Fruit fly (Drosophila melanogaster): Measurements from ENCODE around the gene CG6574.

- no peak for TF ChIP-seq usp (GFP tag; optimal IDR thresholded peaks at IDR 0.05)
- no peak for TF ChIP-seq Dll (optimal IDR thresholded peaks at IDR 0.05)
- TF ChIP-seq psq (optimal IDR thresholded peaks at IDR 0.05): no peak
- TF ChIP-seq pan (optimal IDR thresholded peaks at IDR 0.05): no peak
- no peak for TF ChIP-seq EcR (GFP tag; optimal IDR thresholded peaks at IDR 0.05)
These were observed 8.4 kb downstream of the CG6574 start, which contains the start of the genes CG6567 and CG4511 for dm6 chr3R:10854243-10854874.
